Worm (Caenorhabditis elegans): ENCODE measurements around the gene pos-1.

DNA sequence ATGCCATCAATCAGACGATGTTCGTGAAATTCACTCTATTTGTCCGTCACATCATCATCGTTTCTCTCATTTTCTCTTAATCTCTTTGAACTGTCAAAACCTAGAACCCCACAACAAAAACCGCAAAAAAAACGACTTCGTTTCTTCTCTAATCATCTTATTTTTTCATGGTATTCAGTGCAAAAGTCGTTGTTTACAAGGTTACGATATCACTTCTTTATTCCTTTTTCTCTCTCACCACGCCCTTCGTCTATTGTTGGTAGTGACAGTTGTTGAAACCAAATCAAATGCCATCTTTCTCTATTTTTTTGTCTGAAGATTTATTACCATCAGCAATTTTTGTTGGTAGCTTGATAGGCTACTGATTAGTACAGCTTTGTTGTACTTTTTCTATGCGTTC lies 35.4 kb downstream of the pos-1 start:
- TF ChIP-seq dao-5 (tag; optimal IDR thresholded peaks at IDR 0.05) (no peak), him-1 (tag; optimal IDR thresholded peaks at IDR 0.05) (no peak)

Data from whole organism, L4/young adult.